Worm (Caenorhabditis elegans): Measurements from ENCODE around the gene srg-32.

srg-32 gene

DNA sequence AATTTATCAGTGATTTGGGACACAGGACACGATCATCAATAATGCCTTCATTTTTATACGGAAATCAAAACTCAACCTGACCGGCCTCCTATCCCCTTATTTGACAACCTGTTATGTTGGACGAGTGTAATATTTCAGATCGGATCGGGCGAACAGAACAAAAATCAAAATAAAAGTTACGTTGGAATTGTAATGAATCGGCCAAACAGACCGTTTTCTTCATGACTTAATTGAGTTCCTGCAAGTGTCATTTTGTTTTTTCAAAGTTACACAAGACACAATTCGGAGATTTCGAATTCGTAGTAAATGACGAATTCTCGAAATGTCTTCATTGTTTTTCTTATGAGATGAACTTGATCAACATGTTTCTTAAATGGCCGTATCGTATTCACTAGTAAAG lies 33.4 kb downstream of the srg-32 start, which contains the start of gene F32G8.3:
Gene F32G8.3, minus strand, starts transcription at position 101 of the 400 bp plus-strand sequence.
- TF ChIP-seq egl-13 (tag; optimal IDR thresholded peaks at IDR 0.05), result no peak
- no peak for TF ChIP-seq lin-39 (tag; optimal IDR thresholded peaks at IDR 0.05)
- TF ChIP-seq fkh-10 (GFP tag; optimal IDR thresholded peaks at IDR 0.05), result no peak
- TF ChIP-seq Y116A8C.19 (tag; optimal IDR thresholded peaks at IDR 0.05; ENCODE audit: borderline replicate concordance), result no peak
- TF ChIP-seq lsy-2 (tag; optimal IDR thresholded peaks at IDR 0.05), result no peak
- TF ChIP-seq hpl-2 (GFP tag; optimal IDR thresholded peaks at IDR 0.05), result no peak
- TF ChIP-seq efl-3 (GFP tag; optimal IDR thresholded peaks at IDR 0.05), result no peak
- no peak for TF ChIP-seq irx-1 (tag; optimal IDR thresholded peaks at IDR 0.05)
- no peak for TF ChIP-seq tlp-1 (tag; optimal IDR thresholded peaks at IDR 0.05)
- no peak for TF ChIP-seq jun-1 (tag; optimal IDR thresholded peaks at IDR 0.05)
- TF ChIP-seq pqm-1 (tag; optimal IDR thresholded peaks at IDR 0.05), result no peak
- no peak for TF ChIP-seq nhr-11 (tag; optimal IDR thresholded peaks at IDR 0.05)
- no peak for TF ChIP-seq sup-37 (GFP tag; optimal IDR thresholded peaks at IDR 0.05)

- TF ChIP-seq nhr-19 (GFP tag; conservative IDR thresholded peaks at IDR 0.05) (no peak), lin-13 (GFP tag; optimal IDR thresholded peaks at IDR 0.05) (no peak)
Measured at ce11 chrV:10549717-10550116, 38.9 kb downstream of the srg-32 start, which contains the start of gene F32G8.2. F32G8.2 (plus strand) TSS chrV:10550017.

ce11 chrV:10548981-10549380 lies 39.6 kb downstream of the srg-32 start, which contains the start of gene srd-34:
srd-34 (minus strand) TSS chrV:10549081.
- TF ChIP-seq mep-1 (tag; optimal IDR thresholded peaks at IDR 0.05), result no peak
- no peak for TF ChIP-seq nhr-90 (tag; optimal IDR thresholded peaks at IDR 0.05; ENCODE audit: poor library complexity)
- TF ChIP-seq nhr-19 (GFP tag; conservative IDR thresholded peaks at IDR 0.05), result no peak
- no peak for TF ChIP-seq fkh-8 (tag; optimal IDR thresholded peaks at IDR 0.05)
- TF ChIP-seq ama-1 (optimal IDR thresholded peaks at IDR 0.05), result no peak
- TF ChIP-seq lin-14 (GFP tag; optimal IDR thresholded peaks at IDR 0.05), result no peak
- no peak for TF ChIP-seq xbp-1 (tag; optimal IDR thresholded peaks at IDR 0.05)
- TF ChIP-seq mab-9 (GFP tag; IDR thresholded peaks at IDR 0.05), result no peak
- TF ChIP-seq nhr-77 (tag; optimal IDR thresholded peaks at IDR 0.05), result no peak
- TF ChIP-seq aha-1 (tag; optimal IDR thresholded peaks at IDR 0.05), result no peak
- TF ChIP-seq pax-3 (tag; optimal IDR thresholded peaks at IDR 0.05), result no peak
- no peak for TF ChIP-seq efl-1 (optimal IDR thresholded peaks at IDR 0.05)
- no peak for TF ChIP-seq efl-1 (GFP tag; optimal IDR thresholded peaks at IDR 0.05 in 1 of 2)
- no peak for TF ChIP-seq unc-86 (tag; optimal IDR thresholded peaks at IDR 0.05)
- TF ChIP-seq C16A3.4 (tag; optimal IDR thresholded peaks at IDR 0.05), result no peak
- TF ChIP-seq tlp-1 (tag; optimal IDR thresholded peaks at IDR 0.05), result no peak
- no peak for TF ChIP-seq vab-15 (tag; optimal IDR thresholded peaks at IDR 0.05)
- no peak for TF ChIP-seq rnt-1 (tag; optimal IDR thresholded peaks at IDR 0.05)
- no peak for TF ChIP-seq nhr-11 (tag; optimal IDR thresholded peaks at IDR 0.05)
- TF ChIP-seq zip-4 (GFP tag; optimal IDR thresholded peaks at IDR 0.05), result no peak

ce11 chrV:10546749-10547148 lies 41.8 kb downstream of the srg-32 start, which contains the start of gene F25D1.5:
F25D1.5 (minus strand) TSS chrV:10546783.
- TF ChIP-seq nhr-11 (tag; optimal IDR thresholded peaks at IDR 0.05), result no peak
- TF ChIP-seq efl-1 (optimal IDR thresholded peaks at IDR 0.05), result peak in 1 of 2 experiments; percentile 6
- TF ChIP-seq efl-1 (GFP tag; optimal IDR thresholded peaks at IDR 0.05 in 1 of 2), result no peak
- TF ChIP-seq sptf-1 (tag; optimal IDR thresholded peaks at IDR 0.05), result no peak
- TF ChIP-seq mdl-1 (tag; optimal IDR thresholded peaks at IDR 0.05), result no peak
- peak; percentile 6 for TF ChIP-seq nhr-90 (tag; optimal IDR thresholded peaks at IDR 0.05; ENCODE audit: poor library complexity)
- peak; percentile 1 for TF ChIP-seq elt-2 (tag; optimal IDR thresholded peaks at IDR 0.05)
- peak; percentile 79 for TF ChIP-seq nhr-85 (tag)
- TF ChIP-seq lin-14 (GFP tag; optimal IDR thresholded peaks at IDR 0.05), result no peak
- no peak for TF ChIP-seq unc-62 (GFP tag; optimal IDR thresholded peaks at IDR 0.05)
- TF ChIP-seq skn-1 (tag; optimal IDR thresholded peaks at IDR 0.05), result no peak
- no peak for TF ChIP-seq elt-3 (tag; optimal IDR thresholded peaks at IDR 0.05)
- TF ChIP-seq hlh-17 (GFP tag; optimal IDR thresholded peaks at IDR 0.05; ENCODE audit: borderline replicate concordance), result no peak
- TF ChIP-seq nhr-77 (tag; optimal IDR thresholded peaks at IDR 0.05), result peak; percentile 80
- TF ChIP-seq pag-3 (tag; optimal IDR thresholded peaks at IDR 0.05; ENCODE audit: borderline replicate concordance, insufficient read depth), result no peak
- no peak for TF ChIP-seq unc-30 (tag; optimal IDR thresholded peaks at IDR 0.05)
- no peak for TF ChIP-seq egl-13 (tag; optimal IDR thresholded peaks at IDR 0.05)
- no peak for TF ChIP-seq lin-35 (GFP tag; optimal IDR thresholded peaks at IDR 0.05)
- TF ChIP-seq nhr-20 (tag; optimal IDR thresholded peaks at IDR 0.05), result peak; percentile 36
